Worm (Caenorhabditis elegans) whole organism, L4 larva: ENCODE data around the gene Y56A3A.41.

Experiments used
- F44E2.7 ChIP-seq: fragments of 200-800 bp; sonication (Bioruptor generic); IDR thresholded peaks from 2 replicates; pipeline ENCODE4 v2.1.2; 2022; ENCODE audit warnings: missing genetic modification characterization, missing compliant biosample characterization
- F49E8.2 ChIP-seq: sonication (generic microtip); optimal IDR thresholded peaks from 2 replicates; lab custom pipeline; 2016; ENCODE audit warnings: missing compliant biosample characterization, mild to moderate bottlenecking, missing genetic modification characterization, borderline replicate concordance
- R02D3.7 ChIP-seq: fragments of 150-350 bp; sonication (generic microtip); optimal IDR thresholded peaks from 3 replicates; lab custom pipeline; 2014; ENCODE audit warnings: missing biosample characterization, missing genetic modification characterization
- Y48G9A.11 ChIP-seq: fragments of 200-800 bp; sonication (Bioruptor generic); IDR thresholded peaks from 2 replicates; pipeline ENCODE4 v1.3.6; 2022; ENCODE audit warnings: missing genetic modification reagents, missing genetic modification characterization, missing compliant biosample characterization
- Y75B8A.6 ChIP-seq: fragments of 200-800 bp; sonication (Bioruptor generic); IDR thresholded peaks from 2 replicates; pipeline ENCODE4 v1.3.6; 2022; ENCODE audit warnings: missing genetic modification reagents, missing genetic modification characterization, missing compliant biosample characterization
- ZK337.2 ChIP-seq: fragments of 200-800 bp; sonication (Bioruptor generic); IDR thresholded peaks from 2 replicates; pipeline ENCODE4 v1.3.6; 2022; ENCODE audit warnings: missing genetic modification reagents, missing genetic modification characterization, missing compliant biosample characterization
- ama-1 ChIP-seq: fragments of 150-350 bp; optimal IDR thresholded peaks from 2 replicates; lab custom pipeline; 2014; ENCODE audit warnings: inconsistent platforms, mixed read lengths
- arid-1 ChIP-seq: fragments of 200-800 bp; sonication (Bioruptor generic); conservative IDR thresholded peaks from 2 replicates; pipeline ENCODE4 v1.3.6; 2022; ENCODE audit warnings: missing genetic modification reagents, missing genetic modification characterization, missing compliant biosample characterization
- ceh-32 ChIP-seq: sonication (generic microtip); optimal IDR thresholded peaks from 2 replicates; lab custom pipeline; 2016; ENCODE audit warnings: mild to moderate bottlenecking, missing genetic modification characterization, missing compliant biosample characterization; ENCODE audit not compliant: poor library complexity
- ceh-82 ChIP-seq: sonication (generic microtip); optimal IDR thresholded peaks from 2 replicates; lab custom pipeline; 2017; ENCODE audit warnings: missing biosample characterization, missing genetic modification characterization
- cey-2 ChIP-seq: sonication (generic microtip); optimal IDR thresholded peaks from 3 replicates; lab custom pipeline; 2017; ENCODE audit warnings: missing genetic modification characterization, mild to moderate bottlenecking, missing compliant biosample characterization, antibody characterized with exemption, borderline replicate concordance; ENCODE audit not compliant: insufficient read depth
- daf-16 ChIP-seq, 3 experiments: sonication (generic microtip); optimal IDR thresholded peaks; 2 replicates each; lab custom pipeline; 2016 to 2017; ENCODE audit warnings: missing genetic modification characterization in 3 of 3, missing genetic modification reagents in 3 of 3, mild to moderate bottlenecking in 2 of 3, missing compliant biosample characterization in 2 of 3, missing biosample characterization in 1 of 3, moderate library complexity in 1 of 3
- daf-19 ChIP-seq: fragments of 200-800 bp; sonication (Bioruptor generic); conservative IDR thresholded peaks from 2 replicates; pipeline ENCODE4 v1.3.6; 2022; ENCODE audit warnings: missing genetic modification characterization, missing compliant biosample characterization
- dmd-6 ChIP-seq: fragments of 200-800 bp; sonication (Bioruptor generic); IDR thresholded peaks from 2 replicates; pipeline ENCODE4 v1.3.6; 2022; ENCODE audit warnings: missing genetic modification reagents, missing genetic modification characterization, missing compliant biosample characterization
- dmd-9 ChIP-seq: fragments of 200-800 bp; sonication (Bioruptor generic); IDR thresholded peaks from 2 replicates; pipeline ENCODE4 v1.3.6; 2022; ENCODE audit warnings: missing genetic modification reagents, missing genetic modification characterization, missing compliant biosample characterization
- duxl-1 ChIP-seq: sonication (generic microtip); optimal IDR thresholded peaks from 2 replicates; lab custom pipeline; 2016; ENCODE audit warnings: mild to moderate bottlenecking, missing genetic modification characterization, moderate library complexity, missing compliant biosample characterization; ENCODE audit not compliant: poor library complexity
- dve-1 ChIP-seq: sonication (generic microtip); optimal IDR thresholded peaks from 2 replicates; lab custom pipeline; 2017; ENCODE audit warnings: antibody characterized with exemption, mild to moderate bottlenecking, missing genetic modification characterization, missing compliant biosample characterization; ENCODE audit not compliant: insufficient read depth
- fkh-10 ChIP-seq: fragments of 150-350 bp; optimal IDR thresholded peaks from 2 replicates; lab custom pipeline; 2014; ENCODE audit warnings: missing biosample characterization, missing genetic modification reagents, missing genetic modification characterization
- hmg-1.1 ChIP-seq: fragments of 200-800 bp; sonication (Bioruptor generic); IDR thresholded peaks from 2 replicates; pipeline ENCODE4 v1.3.6; 2022; ENCODE audit warnings: missing genetic modification reagents, missing genetic modification characterization, missing compliant biosample characterization
- lin-38 ChIP-seq: fragments of 200-800 bp; sonication (Bioruptor generic); IDR thresholded peaks from 2 replicates; pipeline ENCODE4 v1.3.6; 2022; ENCODE audit warnings: missing genetic modification reagents, missing genetic modification characterization, missing compliant biosample characterization
- lsy-2 ChIP-seq, 2 experiments: fragments of 150-350 bp in 1 of 2; sonication (generic microtip) in 1 of 2; optimal IDR thresholded peaks; 2 replicates each; lab custom pipeline; 2014 to 2017; ENCODE audit warnings: missing biosample characterization in 2 of 2, missing genetic modification characterization in 2 of 2
- madf-5 ChIP-seq, 2 experiments: fragments of 200-800 bp; sonication (Bioruptor generic); IDR thresholded peaks; 2 replicates each; pipeline ENCODE4 v1.3.6; 2022; ENCODE audit warnings: missing compliant biosample characterization in 2 of 2, missing genetic modification characterization in 2 of 2
- madf-9 ChIP-seq: fragments of 200-800 bp; sonication (Bioruptor generic); conservative IDR thresholded peaks from 2 replicates; pipeline ENCODE4 v1.3.6; 2022; ENCODE audit warnings: missing genetic modification reagents, missing genetic modification characterization, missing compliant biosample characterization
- mdt-29 ChIP-seq: fragments of 200-800 bp; sonication (Bioruptor generic); IDR thresholded peaks from 2 replicates; pipeline ENCODE4 v1.3.6; 2022; ENCODE audit warnings: missing genetic modification reagents, missing genetic modification characterization, missing compliant biosample characterization
- mes-2 ChIP-seq: sonication (generic microtip); optimal IDR thresholded peaks from 2 replicates; lab custom pipeline; 2016; ENCODE audit warnings: missing genotype, mild to moderate bottlenecking, missing genetic modification characterization, missing compliant biosample characterization; ENCODE audit not compliant: poor library complexity, severe bottlenecking
- mxl-2 ChIP-seq: fragments of 200-800 bp; sonication (Bioruptor generic); conservative IDR thresholded peaks from 2 replicates; pipeline ENCODE4 v1.3.6; 2022; ENCODE audit warnings: missing genetic modification reagents, missing genetic modification characterization, missing compliant biosample characterization
- mxl-3 ChIP-seq: fragments of 200-800 bp; sonication (Bioruptor generic); optimal IDR thresholded peaks from 2 replicates; lab custom pipeline; 2018; ENCODE audit warnings: mild to moderate bottlenecking, missing genetic modification characterization, missing compliant biosample characterization
- nhr-102 ChIP-seq: sonication (generic microtip); optimal IDR thresholded peaks from 2 replicates; lab custom pipeline; 2016; ENCODE audit warnings: mild to moderate bottlenecking, missing genetic modification characterization, moderate library complexity, missing compliant biosample characterization
- nhr-11 ChIP-seq: fragments of 150-350 bp; optimal IDR thresholded peaks from 2 replicates; lab custom pipeline; 2014; ENCODE audit warnings: missing biosample characterization, missing genetic modification characterization
- nhr-237 ChIP-seq: sonication (generic microtip); optimal IDR thresholded peaks from 2 replicates; lab custom pipeline; 2017; ENCODE audit warnings: missing biosample characterization, missing genetic modification characterization
- nhr-25 ChIP-seq: sonication (generic microtip); optimal IDR thresholded peaks from 2 replicates; lab custom pipeline; 2017; ENCODE audit warnings: missing genetic modification characterization, mild to moderate bottlenecking, missing compliant biosample characterization, antibody characterized with exemption, moderate library complexity, borderline replicate concordance; ENCODE audit not compliant: insufficient read depth
- nhr-28 ChIP-seq: fragments of 150-350 bp; optimal IDR thresholded peaks from 2 replicates; lab custom pipeline; 2014; ENCODE audit warnings: missing biosample characterization, missing genetic modification characterization
- nhr-6 ChIP-seq: fragments of 150-350 bp; optimal IDR thresholded peaks from 2 replicates; lab custom pipeline; 2014; ENCODE audit warnings: missing biosample characterization, missing genetic modification characterization
- nhr-77 ChIP-seq: fragments of 150-350 bp; optimal IDR thresholded peaks from 2 replicates; lab custom pipeline; 2014; ENCODE audit warnings: missing biosample characterization, missing genetic modification characterization
- php-3 ChIP-seq: fragments of 200-800 bp; sonication (Bioruptor generic); IDR thresholded peaks from 2 replicates; pipeline ENCODE4 v1.3.6; 2022; ENCODE audit warnings: missing genetic modification reagents, missing genetic modification characterization, missing compliant biosample characterization
- pqm-1 ChIP-seq: sonication (generic microtip); optimal IDR thresholded peaks from 2 replicates; lab custom pipeline; 2017; ENCODE audit warnings: missing biosample characterization, missing genetic modification characterization
- rbr-2 ChIP-seq: sonication (generic microtip); optimal IDR thresholded peaks from 2 replicates; lab custom pipeline; 2016; ENCODE audit warnings: missing genotype, missing genetic modification characterization, missing compliant biosample characterization
- set-16 ChIP-seq: fragments of 200-800 bp; sonication (Bioruptor generic); IDR thresholded peaks from 2 replicates; pipeline ENCODE4 v1.3.6; 2022; ENCODE audit warnings: missing genetic modification reagents, missing genetic modification characterization, missing compliant biosample characterization
- unc-130 ChIP-seq: sonication (generic microtip); optimal IDR thresholded peaks from 2 replicates; lab custom pipeline; 2016; ENCODE audit warnings: missing genetic modification reagents, missing genetic modification characterization, missing compliant biosample characterization
- unc-39 ChIP-seq: sonication (generic microtip); optimal IDR thresholded peaks from 2 replicates; lab custom pipeline; 2017; ENCODE audit warnings: missing biosample characterization, missing genetic modification characterization
- unc-62 ChIP-seq, 3 experiments: fragments of 150-350 bp in 1 of 3; sonication (generic microtip); optimal IDR thresholded peaks in 2 of 3; peaks in 1 of 3; 1 replicate in 1 of 3; 2 replicates in 2 of 3; lab custom pipeline; 2014 to 2017; ENCODE audit warnings: missing biosample characterization in 3 of 3, missing genetic modification characterization in 3 of 3, missing genetic modification reagents in 3 of 3, missing genotype in 1 of 3
- ztf-11 ChIP-seq: fragments of 150-350 bp; optimal IDR thresholded peaks from 2 replicates; lab custom pipeline; 2014; ENCODE audit warnings: missing biosample characterization, missing genetic modification characterization
- ztf-7 ChIP-seq: fragments of 150-350 bp; optimal IDR thresholded peaks from 2 replicates; lab custom pipeline; 2014; ENCODE audit warnings: missing biosample characterization, missing genetic modification characterization

Y56A3A.41 gene

DNA sequence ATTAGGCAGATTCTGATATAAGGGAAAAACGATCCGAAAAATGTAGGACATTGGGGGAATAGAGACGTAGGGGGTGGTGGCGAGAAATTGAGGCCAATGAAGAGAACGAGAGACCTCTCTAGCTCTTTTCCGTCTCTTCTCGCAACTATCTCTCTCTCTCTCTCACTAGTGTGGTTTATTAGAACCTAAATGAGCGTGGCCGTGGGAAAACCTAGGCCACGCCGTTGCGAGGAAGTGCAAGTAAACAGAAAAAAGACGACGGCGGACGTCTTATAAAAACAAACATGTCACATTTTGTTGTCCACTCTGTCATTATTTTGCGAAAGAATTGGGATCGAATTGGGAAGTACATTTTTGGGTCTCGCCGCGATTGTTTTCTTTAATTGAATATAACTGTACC, 22.8 kb downstream of the Y56A3A.41 start (continued):
- TF ChIP-seq nhr-77 (tag; lab: Kevin White, UChicago) (peak; percentile 74), hmg-1.1 (peak; percentile 86), rbr-2 (tag; lab: Kevin White, UChicago) (peak; percentile 83), dmd-9 (GFP tag; lab: Robert Waterston, UW) (0 out of 2 replicates have a peak, but pooled peaks have one; percentile 38), R02D3.7 (tag; lab: Kevin White, UChicago) (no peak), ama-1 (lab: Kevin White, UChicago) (no peak), lsy-2 (tag; optimal IDR thresholded peaks at IDR 0.05; lab: Kevin White, UChicago) (peak; percentile 72 to 91), madf-5 (GFP tag; IDR thresholded peaks at IDR 0.05; lab: Robert Waterston, UW) (no peak), daf-16 (GFP tag; optimal IDR thresholded peaks at IDR 0.05; lab: Kevin White, UChicago) (peak; percentile 40 to 88), daf-16 (tag; optimal IDR thresholded peaks at IDR 0.05; lab: Kevin White, UChicago) (peak; percentile 99), unc-39 (tag; lab: Kevin White, UChicago) (no peak), ceh-82 (tag; lab: Kevin White, UChicago) (no peak), arid-1 (GFP tag; lab: Robert Waterston, UW) (peak; percentile 60; the same call in 1 of the 2 replicates), set-16 (peak; percentile 21; the same call in 1 of the 2 replicates), mes-2 (tag; lab: Kevin White, UChicago) (peak; percentile 97), nhr-28 (tag; lab: Kevin White, UChicago) (peak; percentile 85), fkh-10 (GFP tag; lab: Kevin White, UChicago) (peak; percentile 58), cey-2 (tag; lab: Kevin White, UChicago) (no peak), ztf-7 (no peak), ztf-11 (tag; lab: Kevin White, UChicago) (no peak), Y75B8A.6 (no peak), Y48G9A.11 (GFP tag; lab: Robert Waterston, UW) (no peak), daf-19 (GFP tag; lab: Robert Waterston, UW) (no peak), unc-62 (GFP tag; optimal IDR thresholded peaks at IDR 0.05 in 1 of 2; lab: Kevin White, UChicago) (peak in 1 of 2 experiments; percentile 48), unc-62 (tag; optimal IDR thresholded peaks at IDR 0.05; lab: Kevin White, UChicago) (no peak), nhr-25 (no peak), madf-9 (GFP tag; lab: Robert Waterston, UW) (peak; percentile 65), ceh-32 (no peak), nhr-102 (tag; lab: Kevin White, UChicago) (peak; percentile 34), mxl-2 (GFP tag; lab: Robert Waterston, UW) (no peak), mxl-3 (peak; percentile 85), nhr-6 (peak; percentile 91), dmd-6 (GFP tag; lab: Robert Waterston, UW) (peak; percentile 84), php-3 (GFP tag; lab: Robert Waterston, UW) (0 out of 2 replicates have a peak, but pooled peaks have one; percentile 38), ZK337.2 (GFP tag; lab: Robert Waterston, UW) (peak; percentile 36; the same call in 1 of the 2 replicates), duxl-1 (peak; percentile 63), pqm-1 (tag; lab: Kevin White, UChicago) (peak; percentile 27)

ce11 chrIII:11869231-11869912, 23.5 kb downstream of the Y56A3A.41 start, which contains the start of gene taf-12:
Gene taf-12 (minus strand): TSS chrIII:11869281.
- TF ChIP-seq unc-130 (GFP tag; lab: Kevin White, UChicago) (peak; percentile 61), lsy-2 (tag; optimal IDR thresholded peaks at IDR 0.05; lab: Kevin White, UChicago) (no peak), mdt-29 (GFP tag; lab: Robert Waterston, UW) (no peak), nhr-237 (tag; lab: Kevin White, UChicago) (no peak), F49E8.2 (peak; percentile 92), mes-2 (tag; lab: Kevin White, UChicago) (no peak), mxl-2 (GFP tag; lab: Robert Waterston, UW) (no peak), nhr-11 (tag; lab: Kevin White, UChicago) (no peak), F44E2.7 (GFP tag; lab: Robert Waterston, UW) (no peak), lin-38 (0 out of 2 replicates have a peak, but pooled peaks have one; percentile 25), dve-1 (no peak)
